Worm (Caenorhabditis elegans) whole organism, L2 larva: ENCODE measurements around the gene F41E6.17.

Experiments
- blmp-1 ChIP-seq: sonication (generic microtip); optimal IDR thresholded peaks from 2 replicates; lab custom pipeline; 2017; ENCODE audit warnings: missing genetic modification characterization, mild to moderate bottlenecking, missing compliant biosample characterization, antibody characterized with exemption, moderate library complexity; ENCODE audit not compliant: insufficient read depth
- snpc-4 ChIP-seq: fragments of 150-350 bp; optimal IDR thresholded peaks from 2 replicates; lab custom pipeline; 2014; ENCODE audit warnings: missing biosample characterization, missing genetic modification characterization
- unc-55 ChIP-seq: fragments of 150-350 bp; sonication (generic microtip); optimal IDR thresholded peaks from 3 replicates; lab custom pipeline; 2014; ENCODE audit warnings: missing biosample characterization, missing genetic modification reagents, missing genetic modification characterization

- TF ChIP-seq unc-55 (GFP tag; lab: Kevin White, UChicago) = peak; percentile 40
- peak; percentile 6 for TF ChIP-seq snpc-4 (tag; lab: Kevin White, UChicago)
- no peak for TF ChIP-seq blmp-1 (tag; lab: Kevin White, UChicago)
Measured at ce11 chrV:8663023-8663422, 39.1 kb downstream of the F41E6.17 start.
